Worm (Caenorhabditis elegans) whole organism, L4 larva: ENCODE measurements around the gene Y75B12A.2.

Experiments used
- R02D3.7 ChIP-seq: fragments of 150-350 bp; sonication (generic microtip); optimal IDR thresholded peaks from 3 replicates; lab custom pipeline; 2014; ENCODE audit warnings: missing biosample characterization, missing genetic modification characterization
- aha-1 ChIP-seq: fragments of 150-350 bp; peaks from one replicate; lab custom pipeline; 2014; ENCODE audit warnings: missing biosample characterization, missing genetic modification characterization
- aly-2 ChIP-seq: sonication (generic microtip); optimal IDR thresholded peaks from 2 replicates; lab custom pipeline; 2018; ENCODE audit warnings: missing biosample characterization, missing genetic modification characterization
- ama-1 ChIP-seq: fragments of 150-350 bp; optimal IDR thresholded peaks from 2 replicates; lab custom pipeline; 2014; ENCODE audit warnings: inconsistent platforms, mixed read lengths
- attf-4 ChIP-seq: sonication (generic microtip); optimal IDR thresholded peaks from 3 replicates; lab custom pipeline; 2017; ENCODE audit warnings: missing biosample characterization, missing genetic modification characterization
- ceh-82 ChIP-seq: sonication (generic microtip); optimal IDR thresholded peaks from 2 replicates; lab custom pipeline; 2017; ENCODE audit warnings: missing biosample characterization, missing genetic modification characterization
- fkh-10 ChIP-seq: fragments of 150-350 bp; optimal IDR thresholded peaks from 2 replicates; lab custom pipeline; 2014; ENCODE audit warnings: missing biosample characterization, missing genetic modification reagents, missing genetic modification characterization
- hif-1 ChIP-seq, 2 experiments: sonication (generic microtip); optimal IDR thresholded peaks; 2 replicates each; lab custom pipeline; 2016 to 2017; ENCODE audit warnings: missing compliant biosample characterization in 2 of 2, missing genetic modification characterization in 2 of 2, missing genetic modification reagents in 2 of 2, missing genotype in 2 of 2, mild to moderate bottlenecking in 1 of 2
- lin-39 ChIP-seq: fragments of 150-350 bp; optimal IDR thresholded peaks from 2 replicates; lab custom pipeline; 2014; ENCODE audit warnings: missing biosample characterization, missing genetic modification reagents, missing genetic modification characterization
- mes-2 ChIP-seq: sonication (generic microtip); optimal IDR thresholded peaks from 2 replicates; lab custom pipeline; 2016; ENCODE audit warnings: missing genotype, mild to moderate bottlenecking, missing genetic modification characterization, missing compliant biosample characterization; ENCODE audit not compliant: poor library complexity, severe bottlenecking
- nhr-237 ChIP-seq: sonication (generic microtip); optimal IDR thresholded peaks from 2 replicates; lab custom pipeline; 2017; ENCODE audit warnings: missing biosample characterization, missing genetic modification characterization
- pha-4 ChIP-seq, 2 experiments: fragments of 150-350 bp in 1 of 2; fragments of 200-800 bp in 1 of 2; sonication (Bioruptor generic) in 1 of 2; IDR thresholded peaks in 1 of 2; optimal IDR thresholded peaks in 1 of 2; 2 replicates each; pipeline versions ENCODE4 v1.3.6 to Lab custom; 2014 to 2022; ENCODE audit warnings: missing genetic modification characterization in 2 of 2, missing genetic modification reagents in 2 of 2, missing biosample characterization in 1 of 2, missing compliant biosample characterization in 1 of 2
- php-3 ChIP-seq: fragments of 200-800 bp; sonication (Bioruptor generic); IDR thresholded peaks from 2 replicates; pipeline ENCODE4 v1.3.6; 2022; ENCODE audit warnings: missing genetic modification reagents, missing genetic modification characterization, missing compliant biosample characterization
- unc-62 ChIP-seq, 3 experiments: fragments of 150-350 bp in 1 of 3; sonication (generic microtip); optimal IDR thresholded peaks in 2 of 3; peaks in 1 of 3; 1 replicate in 1 of 3; 2 replicates in 2 of 3; lab custom pipeline; 2014 to 2017; ENCODE audit warnings: missing biosample characterization in 3 of 3, missing genetic modification characterization in 3 of 3, missing genetic modification reagents in 3 of 3, missing genotype in 1 of 3

- TF ChIP-seq hif-1 (tag; optimal IDR thresholded peaks at IDR 0.05; lab: Kevin White, UChicago) = peak in 1 of 2 experiments; percentile 80
- TF ChIP-seq unc-62 (GFP tag; optimal IDR thresholded peaks at IDR 0.05 in 1 of 2; lab: Kevin White, UChicago) = no peak
- TF ChIP-seq unc-62 (tag; optimal IDR thresholded peaks at IDR 0.05; lab: Kevin White, UChicago) = no peak
- no peak for TF ChIP-seq ceh-82 (tag; lab: Kevin White, UChicago)
- TF ChIP-seq php-3 (GFP tag; lab: Robert Waterston, UW) = no peak
- TF ChIP-seq R02D3.7 (tag; lab: Kevin White, UChicago) = no peak
- TF ChIP-seq pha-4 (GFP tag; IDR thresholded peaks at IDR 0.05; lab: Robert Waterston, UW) = no peak
- no peak for TF ChIP-seq pha-4 (tag; optimal IDR thresholded peaks at IDR 0.05; lab: Kevin White, UChicago)
- peak; percentile 98 for TF ChIP-seq mes-2 (tag; lab: Kevin White, UChicago)
- TF ChIP-seq aly-2 (tag; lab: Kevin White, UChicago) = no peak
- TF ChIP-seq nhr-237 (tag; lab: Kevin White, UChicago) = no peak
- no peak for TF ChIP-seq lin-39 (tag; lab: Kevin White, UChicago)
- no peak for TF ChIP-seq attf-4 (tag; lab: Kevin White, UChicago)
- TF ChIP-seq aha-1 (tag; lab: Kevin White, UChicago) = peak; percentile 31
- no peak for TF ChIP-seq ama-1 (lab: Kevin White, UChicago)
- TF ChIP-seq fkh-10 (GFP tag; lab: Kevin White, UChicago) = no peak
Observed at ce11 chrV:15082291-15082690, 27.1 kb upstream of the Y75B12A.2 start, which contains the start of the genes C01G10.10 and C01G10.9.
